Worm (Caenorhabditis elegans): ENCODE measurements around the gene best-5.

DNA sequence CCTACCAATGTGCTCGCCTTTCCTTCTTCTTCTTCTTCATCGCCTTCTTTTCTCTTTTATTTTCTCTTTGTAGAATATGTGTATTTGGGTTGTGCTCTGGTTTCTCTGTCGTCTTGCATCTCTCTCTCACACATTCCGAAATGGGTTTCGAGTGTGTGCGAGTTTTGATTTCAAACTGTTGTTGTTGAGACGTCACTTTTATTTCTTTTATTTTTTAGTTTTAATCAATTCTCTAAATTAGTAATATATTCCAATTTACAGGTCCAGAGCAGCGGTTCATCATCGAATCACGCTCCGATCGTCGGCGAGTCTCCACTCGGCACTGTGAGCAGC, 14.5 kb upstream of the best-5 start:
- no peak for TF ChIP-seq ama-1 (optimal IDR thresholded peaks at IDR 0.05)
- no peak for TF ChIP-seq ceh-36 (tag; optimal IDR thresholded peaks at IDR 0.05)
- TF ChIP-seq scrt-1 (GFP tag; IDR thresholded peaks at IDR 0.05), result no peak

All from whole organism, early embryonic.